Worm (Caenorhabditis elegans) whole organism, young adult: ENCODE data around the gene F49E10.4.

ENCODE experiments used
- B0035.1 ChIP-seq: sonication (generic microtip); optimal IDR thresholded peaks from 2 replicates; lab custom pipeline; 2016; ENCODE audit warnings: missing genetic modification characterization, mild to moderate bottlenecking, missing compliant biosample characterization, missing genotype, missing genetic modification reagents
- C17E4.6 ChIP-seq: fragments of 200-800 bp; sonication (Bioruptor generic); IDR thresholded peaks from 2 replicates; pipeline ENCODE4 v1.3.6; 2022; ENCODE audit warnings: missing genetic modification reagents, missing genetic modification characterization, missing compliant biosample characterization
- F10E7.11 ChIP-seq: sonication (generic microtip); optimal IDR thresholded peaks from 2 replicates; lab custom pipeline; 2017; ENCODE audit warnings: mild to moderate bottlenecking, missing genetic modification characterization, moderate library complexity, missing compliant biosample characterization
- F22D6.2 ChIP-seq: sonication (generic microtip); optimal IDR thresholded peaks from 2 replicates; lab custom pipeline; 2016; ENCODE audit warnings: mild to moderate bottlenecking, missing genetic modification characterization, missing compliant biosample characterization
- F37B4.10 ChIP-seq: fragments of 200-800 bp; sonication (Bioruptor generic); IDR thresholded peaks from 2 replicates; pipeline ENCODE4 v1.3.6; 2022; ENCODE audit warnings: missing genetic modification characterization, missing compliant biosample characterization
- F55B11.4 ChIP-seq: sonication (generic microtip); optimal IDR thresholded peaks from 2 replicates; lab custom pipeline; 2016; ENCODE audit warnings: missing compliant biosample characterization, missing genetic modification characterization, borderline replicate concordance; ENCODE audit not compliant: insufficient read depth
- F57C9.4 ChIP-seq: sonication (generic microtip); optimal IDR thresholded peaks from 2 replicates; lab custom pipeline; 2017; ENCODE audit warnings: mild to moderate bottlenecking, missing genetic modification characterization, missing compliant biosample characterization
- K12H6.12 ChIP-seq: fragments of 200-800 bp; sonication (Bioruptor generic); optimal IDR thresholded peaks from 2 replicates; lab custom pipeline; 2018; ENCODE audit warnings: mild to moderate bottlenecking, missing genetic modification characterization, missing compliant biosample characterization
- Y53G8AR.9 ChIP-seq: fragments of 200-800 bp; sonication (Bioruptor generic); conservative IDR thresholded peaks from 2 replicates; pipeline ENCODE4 v1.3.6; 2022; ENCODE audit warnings: missing genetic modification reagents, missing genetic modification characterization, missing compliant biosample characterization
- Y56A3A.18 ChIP-seq: fragments of 200-800 bp; sonication (Bioruptor generic); IDR thresholded peaks from 2 replicates; pipeline ENCODE4 v1.3.6; 2022; ENCODE audit warnings: missing genetic modification reagents, missing genetic modification characterization, missing compliant biosample characterization
- Y79H2A.3 ChIP-seq: fragments of 200-800 bp; sonication (Bioruptor generic); conservative IDR thresholded peaks from 2 replicates; pipeline ENCODE4 v1.3.6; 2022; ENCODE audit warnings: missing genetic modification reagents, missing genetic modification characterization, missing compliant biosample characterization
- Y95B8A.8 ChIP-seq: fragments of 200-800 bp; sonication (Bioruptor generic); IDR thresholded peaks from 2 replicates; pipeline ENCODE4 v1.3.6; 2022; ENCODE audit warnings: missing genetic modification reagents, missing genetic modification characterization, missing compliant biosample characterization
- ZK185.1 ChIP-seq: sonication (generic microtip); optimal IDR thresholded peaks from 2 replicates; lab custom pipeline; 2016; ENCODE audit warnings: mild to moderate bottlenecking, missing genetic modification characterization, missing compliant biosample characterization; ENCODE audit not compliant: poor library complexity, severe bottlenecking
- bed-2 ChIP-seq: fragments of 200-800 bp; sonication (Bioruptor generic); IDR thresholded peaks from 2 replicates; pipeline ENCODE4 v1.3.6; 2022; ENCODE audit warnings: missing genetic modification reagents, missing genetic modification characterization, missing compliant biosample characterization
- cebp-1 ChIP-seq, 2 experiments: fragments of 200-800 bp in 1 of 2; sonication (Bioruptor generic) in 1 of 2; sonication (generic microtip) in 1 of 2; IDR thresholded peaks in 1 of 2; optimal IDR thresholded peaks in 1 of 2; 2 replicates each; pipeline versions ENCODE4 v1.3.6 to Lab custom; 2017 to 2022; ENCODE audit warnings: missing compliant biosample characterization in 2 of 2, missing genetic modification characterization in 2 of 2, mild to moderate bottlenecking in 1 of 2, missing genetic modification reagents in 1 of 2, moderate library complexity in 1 of 2
- efl-1 ChIP-seq: fragments of 150-350 bp; optimal IDR thresholded peaks from 2 replicates; lab custom pipeline; 2014; ENCODE audit warnings: missing biosample characterization, missing genetic modification reagents, missing genetic modification characterization
- ekl-4 ChIP-seq: fragments of 200-800 bp; sonication (Bioruptor generic); IDR thresholded peaks from 2 replicates; pipeline ENCODE4 v1.3.6; 2022; ENCODE audit warnings: missing genetic modification reagents, missing genetic modification characterization, missing compliant biosample characterization
- fkh-3 ChIP-seq: sonication (generic microtip); optimal IDR thresholded peaks from 2 replicates; lab custom pipeline; 2016; ENCODE audit warnings: mild to moderate bottlenecking, missing genetic modification characterization, missing compliant biosample characterization
- gei-17 ChIP-seq: fragments of 200-800 bp; sonication (Bioruptor generic); optimal IDR thresholded peaks from 2 replicates; lab custom pipeline; 2018; ENCODE audit warnings: mild to moderate bottlenecking, missing genetic modification characterization, missing compliant biosample characterization
- hlh-12 ChIP-seq: sonication (generic microtip); optimal IDR thresholded peaks from 2 replicates; lab custom pipeline; 2016; ENCODE audit warnings: missing genetic modification characterization, missing compliant biosample characterization
- hlh-26 ChIP-seq: fragments of 200-800 bp; sonication (Bioruptor generic); conservative IDR thresholded peaks from 2 replicates; pipeline ENCODE4 v1.3.6; 2022; ENCODE audit warnings: missing genetic modification reagents, missing genetic modification characterization, missing compliant biosample characterization
- lin-54 ChIP-seq: fragments of 200-800 bp; sonication (Bioruptor generic); optimal IDR thresholded peaks from 2 replicates; lab custom pipeline; 2018; ENCODE audit warnings: mild to moderate bottlenecking, missing genetic modification characterization, missing compliant biosample characterization
- mcd-1 ChIP-seq: fragments of 200-800 bp; sonication (Bioruptor generic); IDR thresholded peaks from 2 replicates; pipeline ENCODE4 v1.3.6; 2022; ENCODE audit warnings: missing genetic modification reagents, missing genetic modification characterization, missing compliant biosample characterization
- mel-28 ChIP-seq: sonication (generic microtip); optimal IDR thresholded peaks from 2 replicates; lab custom pipeline; 2016; ENCODE audit warnings: borderline replicate concordance, mild to moderate bottlenecking, missing genetic modification characterization, missing compliant biosample characterization
- nfya-1 ChIP-seq: sonication (generic microtip); optimal IDR thresholded peaks from 2 replicates; lab custom pipeline; 2017; ENCODE audit warnings: antibody characterized with exemption, missing compliant biosample characterization, missing genetic modification characterization, borderline replicate concordance; ENCODE audit not compliant: insufficient read depth
- pha-4 ChIP-seq: fragments of 150-350 bp; sonication (generic microtip); optimal IDR thresholded peaks from 2 replicates; lab custom pipeline; 2014; ENCODE audit warnings: missing biosample characterization, missing genetic modification reagents, missing genetic modification characterization
- rcor-1 ChIP-seq: fragments of 200-800 bp; sonication (Bioruptor generic); IDR thresholded peaks from 2 replicates; pipeline ENCODE4 v1.3.6; 2022; ENCODE audit warnings: missing genetic modification reagents, missing genetic modification characterization, missing compliant biosample characterization
- repo-1 ChIP-seq: sonication (generic microtip); optimal IDR thresholded peaks from 2 replicates; lab custom pipeline; 2017; ENCODE audit warnings: mild to moderate bottlenecking, missing genetic modification characterization, missing compliant biosample characterization
- sea-2 ChIP-seq: fragments of 200-800 bp; sonication (Bioruptor generic); IDR thresholded peaks from 2 replicates; pipeline ENCODE4 v1.3.6; 2022; ENCODE audit warnings: missing genetic modification characterization, missing compliant biosample characterization
- unc-130 ChIP-seq: sonication (generic microtip); optimal IDR thresholded peaks from 2 replicates; lab custom pipeline; 2016; ENCODE audit warnings: missing genetic modification reagents, missing genetic modification characterization, missing compliant biosample characterization
- unc-62 ChIP-seq: fragments of 150-350 bp; optimal IDR thresholded peaks from 2 replicates; lab custom pipeline; 2014; ENCODE audit warnings: missing biosample characterization, missing genetic modification reagents, missing genetic modification characterization
- zfh-2 ChIP-seq: fragments of 200-800 bp; sonication (Bioruptor generic); conservative IDR thresholded peaks from 2 replicates; pipeline ENCODE4 v1.3.6; 2022; ENCODE audit warnings: missing genetic modification reagents, missing genetic modification characterization, missing compliant biosample characterization
- ztf-22 ChIP-seq: fragments of 200-800 bp; sonication (Bioruptor generic); optimal IDR thresholded peaks from 2 replicates; lab custom pipeline; 2018; ENCODE audit warnings: mild to moderate bottlenecking, missing genetic modification characterization, moderate library complexity, missing compliant biosample characterization
- ztf-28 ChIP-seq: fragments of 200-800 bp; sonication (Bioruptor generic); IDR thresholded peaks from 2 replicates; pipeline ENCODE4 v1.3.6; 2022; ENCODE audit warnings: missing genetic modification reagents, missing genetic modification characterization, missing compliant biosample characterization
- ztf-6 ChIP-seq: fragments of 200-800 bp; sonication (Bioruptor generic); IDR thresholded peaks from 2 replicates; pipeline ENCODE4 v1.3.6; 2022; ENCODE audit warnings: missing genetic modification reagents, missing genetic modification characterization, missing compliant biosample characterization

F49E10.4 gene

ce11 chrX:5836527-5836926 is 39.1 kb upstream of the F49E10.4 start:
- TF ChIP-seq cebp-1 (GFP tag; IDR thresholded peaks at IDR 0.05; lab: Robert Waterston, UW), result no peak
- no peak for TF ChIP-seq cebp-1 (tag; optimal IDR thresholded peaks at IDR 0.05; lab: Kevin White, UChicago)
- no peak for TF ChIP-seq F37B4.10 (GFP tag; lab: Robert Waterston, UW)
- no peak for TF ChIP-seq Y56A3A.18
- no peak for TF ChIP-seq zfh-2 (GFP tag; lab: Robert Waterston, UW)
- TF ChIP-seq pha-4 (tag; lab: Kevin White, UChicago), result no peak
- TF ChIP-seq K12H6.12 (tag; lab: Kevin White, UChicago), result no peak
- no peak for TF ChIP-seq F22D6.2 (tag; lab: Kevin White, UChicago)
- no peak for TF ChIP-seq hlh-12 (tag; lab: Kevin White, UChicago)
- TF ChIP-seq B0035.1, result no peak
- no peak for TF ChIP-seq lin-54 (GFP tag; lab: Kevin White, UChicago)
- TF ChIP-seq fkh-3 (tag; lab: Kevin White, UChicago), result no peak
- TF ChIP-seq Y53G8AR.9 (GFP tag; lab: Robert Waterston, UW), result no peak
- no peak for TF ChIP-seq nfya-1 (tag; lab: Kevin White, UChicago)
- no peak for TF ChIP-seq rcor-1 (GFP tag; lab: Robert Waterston, UW)
- TF ChIP-seq F57C9.4 (tag; lab: Kevin White, UChicago), result no peak

ce11 chrX:5837035-5837434 is 38.6 kb upstream of the F49E10.4 start:
- TF ChIP-seq gei-17 (GFP tag; lab: Kevin White, UChicago) (no peak), F10E7.11 (tag; lab: Kevin White, UChicago) (no peak), C17E4.6 (GFP tag; lab: Robert Waterston, UW) (no peak), sea-2 (GFP tag; lab: Robert Waterston, UW) (no peak), cebp-1 (GFP tag; IDR thresholded peaks at IDR 0.05; lab: Robert Waterston, UW) (no peak), cebp-1 (tag; optimal IDR thresholded peaks at IDR 0.05; lab: Kevin White, UChicago) (no peak), ztf-6 (GFP tag; lab: Robert Waterston, UW) (no peak), Y95B8A.8 (GFP tag; lab: Robert Waterston, UW) (no peak), ZK185.1 (tag; lab: Kevin White, UChicago) (no peak), Y53G8AR.9 (GFP tag; lab: Robert Waterston, UW) (no peak), ztf-22 (GFP tag; lab: Kevin White, UChicago) (no peak), mel-28 (no peak), F37B4.10 (GFP tag; lab: Robert Waterston, UW) (no peak), efl-1 (no peak), F55B11.4 (tag; lab: Kevin White, UChicago) (no peak), bed-2 (GFP tag; lab: Robert Waterston, UW) (no peak), ztf-28 (GFP tag; lab: Robert Waterston, UW) (no peak)

ce11 chrX:5839143-5839542 is 36.5 kb upstream of the F49E10.4 start:
- TF ChIP-seq mcd-1 (GFP tag; lab: Robert Waterston, UW) (no peak), hlh-26 (no peak), unc-62 (no peak), unc-130 (GFP tag; lab: Kevin White, UChicago) (no peak), lin-54 (GFP tag; lab: Kevin White, UChicago) (no peak), gei-17 (GFP tag; lab: Kevin White, UChicago) (no peak), repo-1 (tag; lab: Kevin White, UChicago) (no peak), Y79H2A.3 (GFP tag; lab: Robert Waterston, UW) (no peak), ekl-4 (GFP tag; lab: Robert Waterston, UW) (no peak)
